Fruit fly (Drosophila melanogaster) whole organism, embryonic: ENCODE results near the gene Atg2.

Source experiments
- CG4282 ChIP-seq: fragments of 200-800 bp; sonication (Bioruptor generic); optimal IDR thresholded peaks from 2 replicates; lab custom pipeline; 2016; ENCODE audit warnings: missing biosample characterization, missing genetic modification characterization
- CG9727 ChIP-seq: fragments of 200-800 bp; sonication (Bioruptor generic); optimal IDR thresholded peaks from 3 replicates; lab custom pipeline; 2017; ENCODE audit warnings: missing biosample characterization, mild to moderate bottlenecking, missing genetic modification characterization
- Six4 ChIP-seq: fragments of 200-800 bp; sonication (Bioruptor generic); optimal IDR thresholded peaks from 2 replicates; lab custom pipeline; 2016; ENCODE audit warnings: missing biosample characterization, missing genetic modification characterization
- grn ChIP-seq: fragments of 200-800 bp; sonication (Bioruptor generic); optimal IDR thresholded peaks from 3 replicates; lab custom pipeline; 2017; ENCODE audit warnings: missing biosample characterization, missing genetic modification characterization
- mam ChIP-seq: fragments of 200-800 bp; sonication (Bioruptor generic); optimal IDR thresholded peaks from 3 replicates; lab custom pipeline; 2016; ENCODE audit warnings: missing biosample characterization, missing genetic modification characterization

dm6 chr3L:2765013-2765738, 9.0 kb upstream of the Atg2 start:
- no peak for TF ChIP-seq Six4 (GFP tag; lab: Kevin White, UChicago)
- TF ChIP-seq mam, result no peak
- TF ChIP-seq grn (GFP tag; lab: Kevin White, UChicago), result no peak
- TF ChIP-seq CG4282 (GFP tag; lab: Kevin White, UChicago), result no peak
- TF ChIP-seq CG9727 (GFP tag; lab: Kevin White, UChicago), result no peak
